Fruit fly (Drosophila melanogaster) whole organism, embryonic: ENCODE measurements around the gene shv.

ENCODE experiments used
- Adf1 ChIP-seq: fragments of 200-800 bp; sonication (Bioruptor generic); IDR thresholded peaks from 2 replicates; pipeline ENCODE4 v1.3.6; 2022; ENCODE audit warnings: missing biosample characterization, missing genetic modification characterization
- Aef1 ChIP-seq: fragments of 200-800 bp; sonication (Bioruptor generic); IDR thresholded peaks from 3 replicates; pipeline ENCODE4 v1.3.6; 2022; ENCODE audit warnings: missing biosample characterization, missing genetic modification characterization
- Bteb2 ChIP-seq: fragments of 200-800 bp; sonication (Bioruptor generic); optimal IDR thresholded peaks from 2 replicates; lab custom pipeline; 2016; ENCODE audit warnings: missing biosample characterization, missing genetic modification characterization
- CG10431 ChIP-seq: fragments of 200-800 bp; sonication (Bioruptor generic); optimal IDR thresholded peaks from 3 replicates; lab custom pipeline; 2018; ENCODE audit warnings: missing biosample characterization, mild to moderate bottlenecking, missing genetic modification characterization
- CG10462 ChIP-seq: fragments of 200-800 bp; sonication (Bioruptor generic); optimal IDR thresholded peaks from 2 replicates; lab custom pipeline; 2016; ENCODE audit warnings: missing biosample characterization, missing genetic modification characterization
- CG10543 ChIP-seq: fragments of 200-800 bp; sonication (Bioruptor generic); optimal IDR thresholded peaks from 3 replicates; lab custom pipeline; 2017; ENCODE audit warnings: missing biosample characterization, mild to moderate bottlenecking, missing genetic modification characterization, moderate library complexity
- CG12104 ChIP-seq: fragments of 200-800 bp; sonication (Bioruptor generic); optimal IDR thresholded peaks from 3 replicates; lab custom pipeline; 2016; ENCODE audit warnings: missing biosample characterization, missing genetic modification characterization
- CG12299 ChIP-seq: fragments of 200-800 bp; sonication (Bioruptor generic); optimal IDR thresholded peaks from 2 replicates; lab custom pipeline; 2018; ENCODE audit warnings: missing biosample characterization, mild to moderate bottlenecking, missing genetic modification characterization
- CG12744 ChIP-seq: fragments of 200-800 bp; sonication (Bioruptor generic); optimal IDR thresholded peaks from 2 replicates; lab custom pipeline; 2016; ENCODE audit warnings: missing biosample characterization, missing genetic modification characterization
- CG12942 ChIP-seq: fragments of 200-800 bp; sonication (Bioruptor generic); optimal IDR thresholded peaks from 3 replicates; lab custom pipeline; 2016; ENCODE audit warnings: missing biosample characterization, missing genetic modification characterization
- CG1602 ChIP-seq: fragments of 200-800 bp; sonication (Bioruptor generic); optimal IDR thresholded peaks from 3 replicates; lab custom pipeline; 2016; ENCODE audit warnings: missing biosample characterization, missing genetic modification characterization
- CG17186 ChIP-seq: fragments of 200-800 bp; sonication (Bioruptor generic); optimal IDR thresholded peaks from 3 replicates; lab custom pipeline; 2017; ENCODE audit warnings: missing biosample characterization, missing genetic modification reagents, missing genetic modification characterization
- CG17359 ChIP-seq: fragments of 200-800 bp; sonication (Bioruptor generic); optimal IDR thresholded peaks from 3 replicates; lab custom pipeline; 2018; ENCODE audit warnings: missing biosample characterization, mild to moderate bottlenecking, missing genetic modification characterization, moderate library complexity
- CG17802 ChIP-seq: fragments of 200-800 bp; sonication (Bioruptor generic); optimal IDR thresholded peaks from 2 replicates; lab custom pipeline; 2018; ENCODE audit warnings: missing biosample characterization, mild to moderate bottlenecking, missing genetic modification characterization, moderate library complexity
- CG2199 ChIP-seq: fragments of 200-800 bp; sonication (Bioruptor generic); IDR thresholded peaks from 3 replicates; pipeline ENCODE4 v1.3.6; 2022; ENCODE audit warnings: missing biosample characterization, missing genetic modification characterization
- CG4820 ChIP-seq: fragments of 200-800 bp; sonication (Bioruptor generic); optimal IDR thresholded peaks from 3 replicates; lab custom pipeline; 2016; ENCODE audit warnings: missing biosample characterization, missing genetic modification characterization
- CG5953 ChIP-seq: fragments of 200-800 bp; sonication (Bioruptor generic); IDR thresholded peaks from 2 replicates; pipeline ENCODE4 v1.3.6; 2022; ENCODE audit warnings: missing biosample characterization, missing genetic modification characterization
- CG6254 ChIP-seq: fragments of 200-800 bp; sonication (Bioruptor generic); optimal IDR thresholded peaks from 3 replicates; lab custom pipeline; 2017; ENCODE audit warnings: mild to moderate bottlenecking, missing biosample characterization, missing genetic modification reagents, missing genetic modification characterization
- CG6791 ChIP-seq: fragments of 200-800 bp; sonication (Bioruptor generic); IDR thresholded peaks from 3 replicates; pipeline ENCODE4 v1.3.6; 2022; ENCODE audit warnings: missing biosample characterization, missing genetic modification characterization; ENCODE audit not compliant: partially characterized antibody
- CG8281 ChIP-seq: fragments of 200-800 bp; sonication (Bioruptor generic); optimal IDR thresholded peaks from 2 replicates; lab custom pipeline; 2018; ENCODE audit warnings: missing biosample characterization, mild to moderate bottlenecking, missing genetic modification characterization, moderate library complexity
- CG8359 ChIP-seq: fragments of 200-800 bp; sonication (Bioruptor generic); optimal IDR thresholded peaks from 2 replicates; lab custom pipeline; 2017; ENCODE audit warnings: missing biosample characterization, mild to moderate bottlenecking, missing genetic modification characterization, borderline replicate concordance
- CG9437 ChIP-seq: fragments of 200-800 bp; sonication (Bioruptor generic); optimal IDR thresholded peaks from 2 replicates; lab custom pipeline; 2018; ENCODE audit warnings: missing biosample characterization, mild to moderate bottlenecking, missing genetic modification characterization
- Dll ChIP-seq: fragments of 200-800 bp; sonication (Bioruptor generic); IDR thresholded peaks from 4 replicates; pipeline ENCODE4 v1.3.6; 2022; ENCODE audit warnings: missing biosample characterization, missing genetic modification characterization; ENCODE audit not compliant: partially characterized antibody
- Doc2 ChIP-seq: fragments of 200-800 bp; sonication (Bioruptor generic); IDR thresholded peaks from 2 replicates; pipeline ENCODE4 v1.3.6; 2022; ENCODE audit warnings: missing biosample characterization, missing genetic modification characterization
- Elba2 ChIP-seq: fragments of 200-800 bp; sonication (Bioruptor generic); optimal IDR thresholded peaks from 3 replicates; lab custom pipeline; 2016; ENCODE audit warnings: missing biosample characterization, missing genetic modification characterization
- NK7.1 ChIP-seq: fragments of 200-800 bp; sonication (Bioruptor generic); optimal IDR thresholded peaks from 3 replicates; lab custom pipeline; 2016; ENCODE audit warnings: missing biosample characterization, missing genetic modification characterization
- Nf-YC ChIP-seq: fragments of 200-800 bp; optimal IDR thresholded peaks from 3 replicates; lab custom pipeline; 2019; ENCODE audit warnings: missing biosample characterization, mild to moderate bottlenecking, missing genetic modification characterization, moderate library complexity
- Oaz ChIP-seq: fragments of 200-800 bp; sonication (Bioruptor generic); IDR thresholded peaks from 2 replicates; pipeline ENCODE4 v1.3.6; 2022; ENCODE audit warnings: missing biosample characterization, missing genetic modification characterization
- Poxn ChIP-seq: fragments of 200-800 bp; sonication (Bioruptor generic); IDR thresholded peaks from 2 replicates; pipeline ENCODE4 v1.3.6; 2022; ENCODE audit warnings: missing biosample characterization, missing genetic modification characterization
- TFAM ChIP-seq: fragments of 200-800 bp; sonication (Bioruptor generic); optimal IDR thresholded peaks from 2 replicates; lab custom pipeline; 2017; ENCODE audit warnings: missing biosample characterization, missing genetic modification characterization, inconsistent platforms
- Taf1 ChIP-seq: fragments of 200-800 bp; sonication (Bioruptor generic); IDR thresholded peaks from 2 replicates; pipeline ENCODE4 v1.3.6; 2022; ENCODE audit warnings: missing biosample characterization, missing genetic modification characterization
- Usf ChIP-seq: fragments of 200-800 bp; sonication (Bioruptor generic); optimal IDR thresholded peaks from 2 replicates; lab custom pipeline; 2017; ENCODE audit warnings: missing genotype, missing biosample characterization, missing genetic modification characterization
- ara ChIP-seq: fragments of 200-800 bp; sonication (Bioruptor generic); IDR thresholded peaks from 2 replicates; pipeline ENCODE4 v1.3.6; 2022; ENCODE audit warnings: missing biosample characterization, missing genetic modification characterization
- az2 ChIP-seq: fragments of 200-800 bp; sonication (Bioruptor generic); optimal IDR thresholded peaks from 3 replicates; lab custom pipeline; 2016; ENCODE audit warnings: missing biosample characterization, missing genetic modification characterization
- cad ChIP-seq: fragments of >200 bp; optimal IDR thresholded peaks from 2 replicates; lab custom pipeline; 2017; ENCODE audit warnings: missing biosample characterization, missing genetic modification characterization
- corto ChIP-seq: fragments of 200-800 bp; sonication (Bioruptor generic); optimal IDR thresholded peaks from 2 replicates; lab custom pipeline; 2016; ENCODE audit warnings: missing biosample characterization, mild to moderate bottlenecking, missing genetic modification characterization, moderate library complexity
- crol ChIP-seq: fragments of 200-800 bp; sonication (Bioruptor generic); IDR thresholded peaks from 2 replicates; pipeline ENCODE4 v1.3.6; 2022; ENCODE audit warnings: missing biosample characterization, missing genetic modification characterization
- esg ChIP-seq: fragments of 200-800 bp; sonication (Bioruptor generic); conservative IDR thresholded peaks from 2 replicates; pipeline ENCODE4 v1.3.6; 2022; ENCODE audit warnings: missing biosample characterization, missing genetic modification characterization
- ewg ChIP-seq: fragments of 200-800 bp; sonication (Bioruptor generic); optimal IDR thresholded peaks from 3 replicates; lab custom pipeline; 2017; ENCODE audit warnings: mild to moderate bottlenecking, missing biosample characterization, missing genetic modification reagents, missing genetic modification characterization
- fd96Cb ChIP-seq: fragments of 200-800 bp; sonication (Bioruptor generic); optimal IDR thresholded peaks from 2 replicates; lab custom pipeline; 2018; ENCODE audit warnings: missing biosample characterization, mild to moderate bottlenecking, missing genetic modification characterization, moderate library complexity
- fu2 ChIP-seq: fragments of 200-800 bp; sonication (Bioruptor generic); optimal IDR thresholded peaks from 2 replicates; lab custom pipeline; 2016; ENCODE audit warnings: missing biosample characterization, missing genetic modification characterization
- lov ChIP-seq, 2 experiments: fragments of 200-800 bp in 1 of 2; fragments of >200 bp in 1 of 2; sonication (Bioruptor generic) in 1 of 2; IDR thresholded peaks in 1 of 2; optimal IDR thresholded peaks in 1 of 2; 2 replicates in 1 of 2; 3 replicates in 1 of 2; pipeline versions ENCODE4 v1.3.6 to Lab custom; 2017 to 2022; ENCODE audit warnings: missing biosample characterization in 1 of 2, missing genetic modification characterization in 1 of 2
- nerfin-2 ChIP-seq: fragments of 200-800 bp; sonication (Bioruptor generic); IDR thresholded peaks from 2 replicates; pipeline ENCODE4 v1.3.6; 2022; ENCODE audit warnings: missing biosample characterization, missing genetic modification characterization; ENCODE audit not compliant: partially characterized antibody
- p53 ChIP-seq: fragments of 200-800 bp; sonication (Bioruptor generic); optimal IDR thresholded peaks from 2 replicates; lab custom pipeline; 2016; ENCODE audit warnings: missing biosample characterization, missing genetic modification characterization
- pum ChIP-seq: fragments of 200-800 bp; sonication (Bioruptor generic); optimal IDR thresholded peaks from 2 replicates; lab custom pipeline; 2016; ENCODE audit warnings: missing biosample characterization, missing genetic modification characterization
- salm ChIP-seq: fragments of 200-800 bp; sonication (Bioruptor generic); optimal IDR thresholded peaks from 2 replicates; lab custom pipeline; 2018; ENCODE audit warnings: missing biosample characterization, mild to moderate bottlenecking, missing genetic modification characterization
- slbo ChIP-seq: fragments of 200-800 bp; sonication (Bioruptor generic); IDR thresholded peaks from 2 replicates; pipeline ENCODE4 v1.3.6; 2022; ENCODE audit warnings: missing biosample characterization, missing genetic modification characterization
- sqz ChIP-seq: fragments of 200-800 bp; sonication (Bioruptor generic); optimal IDR thresholded peaks from 3 replicates; lab custom pipeline; 2018; ENCODE audit warnings: missing biosample characterization, mild to moderate bottlenecking, missing genetic modification characterization
- vvl ChIP-seq: fragments of 200-800 bp; sonication (Bioruptor generic); IDR thresholded peaks from 2 replicates; pipeline ENCODE4 v1.3.6; 2022; ENCODE audit warnings: missing biosample characterization, missing genetic modification characterization
- zen2 ChIP-seq: fragments of 200-800 bp; sonication (Bioruptor generic); IDR thresholded peaks from 3 replicates; pipeline ENCODE4 v1.3.6; 2022; ENCODE audit warnings: missing biosample characterization, missing genetic modification characterization; ENCODE audit not compliant: partially characterized antibody

The shv gene

DNA sequence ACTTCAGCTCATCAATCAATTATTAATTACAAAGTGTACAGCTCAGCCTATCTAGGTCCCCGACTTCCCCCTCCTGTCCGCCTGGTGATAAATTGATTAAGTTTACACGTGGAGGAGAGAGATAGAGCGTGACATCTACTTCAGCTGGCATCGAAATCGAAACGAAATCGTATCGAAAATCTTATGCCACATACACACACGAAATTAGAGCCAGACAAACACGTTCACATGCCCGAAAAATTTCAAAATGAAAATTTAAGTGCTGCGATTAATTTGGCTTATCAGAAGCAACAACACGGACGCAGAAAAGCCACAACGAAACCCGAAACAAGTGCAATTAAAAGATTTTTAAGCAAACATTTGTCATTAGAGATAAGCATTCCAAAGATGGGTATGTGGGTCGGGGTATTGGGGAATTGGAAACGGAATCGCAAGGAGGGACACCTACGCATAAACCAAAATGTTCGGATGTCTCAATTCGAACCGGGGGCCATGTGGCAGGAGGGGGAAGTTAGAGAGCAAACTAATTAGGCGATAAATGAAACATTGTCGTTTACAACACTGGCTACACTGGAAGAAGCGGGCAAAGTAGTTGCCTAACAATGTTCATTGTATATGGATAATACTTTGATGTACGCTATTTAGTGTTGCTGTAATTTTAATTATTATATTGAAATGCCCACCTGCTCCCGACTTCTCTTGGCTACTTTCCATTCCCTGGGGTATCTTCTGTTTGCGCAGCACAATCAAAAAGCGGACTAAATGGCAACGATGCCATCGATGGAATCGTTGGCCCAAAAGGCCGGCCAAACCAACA is 45.0 kb downstream of the shv start (continued):
- 0 out of 2 replicates have a peak, but pooled peaks have one; percentile 22 for TF ChIP-seq crol (GFP tag; lab: Robert Waterston, UW)
- TF ChIP-seq Dll (GFP tag; lab: Robert Waterston, UW), result no peak
- TF ChIP-seq CG12299 (tag; lab: Kevin White, UChicago), result no peak
- no peak for TF ChIP-seq CG17186 (GFP tag; lab: Kevin White, UChicago)
- no peak for TF ChIP-seq ewg (GFP tag; lab: Kevin White, UChicago)
- no peak for TF ChIP-seq Elba2 (GFP tag; lab: Kevin White, UChicago)
- no peak for TF ChIP-seq sqz (GFP tag; lab: Kevin White, UChicago)
- TF ChIP-seq CG2199 (GFP tag; lab: Robert Waterston, UW), result no peak
- TF ChIP-seq CG9437 (GFP tag; lab: Kevin White, UChicago), result no peak
- no peak for TF ChIP-seq CG8281
- TF ChIP-seq pum (GFP tag; lab: Kevin White, UChicago), result no peak
- TF ChIP-seq nerfin-2 (GFP tag; lab: Robert Waterston, UW), result no peak
- TF ChIP-seq corto, result no peak
- TF ChIP-seq TFAM (GFP tag; lab: Kevin White, UChicago), result no peak
- no peak for TF ChIP-seq Bteb2
- no peak for TF ChIP-seq CG12104 (GFP tag; lab: Kevin White, UChicago)
- no peak for TF ChIP-seq CG10431 (GFP tag; lab: Kevin White, UChicago)
- TF ChIP-seq slbo (GFP tag; lab: Robert Waterston, UW), result peak; percentile 37
- no peak for TF ChIP-seq CG17359 (tag; lab: Kevin White, UChicago)
- no peak for TF ChIP-seq Adf1 (GFP tag; lab: Robert Waterston, UW)
- no peak for TF ChIP-seq Taf1 (GFP tag; lab: Robert Waterston, UW)
- TF ChIP-seq fu2 (GFP tag; lab: Kevin White, UChicago), result no peak
- TF ChIP-seq Oaz (GFP tag; lab: Robert Waterston, UW), result no peak
- TF ChIP-seq cad (GFP tag; lab: Kevin White, UChicago), result no peak
- TF ChIP-seq Usf (GFP tag; lab: Kevin White, UChicago), result no peak
- TF ChIP-seq p53, result no peak
- TF ChIP-seq CG8359 (GFP tag; lab: Kevin White, UChicago), result no peak
- no peak for TF ChIP-seq CG12942 (GFP tag; lab: Kevin White, UChicago)
- no peak for TF ChIP-seq zen2 (GFP tag; lab: Robert Waterston, UW)
- TF ChIP-seq fd96Cb (tag; lab: Kevin White, UChicago), result no peak
- TF ChIP-seq Aef1 (GFP tag; lab: Robert Waterston, UW), result no peak
- no peak for TF ChIP-seq CG6254 (GFP tag; lab: Kevin White, UChicago)
- no peak for TF ChIP-seq NK7.1
- TF ChIP-seq CG4820 (GFP tag; lab: Kevin White, UChicago), result no peak
- TF ChIP-seq CG5953 (GFP tag; lab: Robert Waterston, UW), result no peak
- TF ChIP-seq lov (optimal IDR thresholded peaks at IDR 0.05; lab: Kevin White, UChicago), result no peak
- TF ChIP-seq lov (GFP tag; IDR thresholded peaks at IDR 0.05; lab: Robert Waterston, UW), result no peak
- no peak for TF ChIP-seq CG12744 (GFP tag; lab: Kevin White, UChicago)
- TF ChIP-seq Poxn, result no peak
- TF ChIP-seq CG6791, result no peak
- no peak for TF ChIP-seq ara
- TF ChIP-seq CG10462 (GFP tag; lab: Kevin White, UChicago), result no peak
- TF ChIP-seq Doc2 (GFP tag; lab: Robert Waterston, UW), result no peak
- TF ChIP-seq esg (GFP tag; lab: Robert Waterston, UW), result no peak
- no peak for TF ChIP-seq Nf-YC (tag; lab: Kevin White, UChicago)
- TF ChIP-seq CG17802 (tag; lab: Kevin White, UChicago), result no peak
- no peak for TF ChIP-seq CG10543 (GFP tag; lab: Kevin White, UChicago)
- no peak for TF ChIP-seq az2 (GFP tag; lab: Kevin White, UChicago)
- TF ChIP-seq vvl (GFP tag; lab: Robert Waterston, UW), result 0 out of 2 replicates have a peak, but pooled peaks have one; percentile 11
- TF ChIP-seq CG1602 (GFP tag; lab: Kevin White, UChicago), result no peak
- no peak for TF ChIP-seq salm (tag; lab: Kevin White, UChicago)
